Fruit fly (Drosophila melanogaster) whole organism, adult: ENCODE measurements around the gene CLIP-190.

Experiments used
- CG11617 ChIP-seq: fragments of 200-800 bp; sonication (Bioruptor generic); optimal IDR thresholded peaks from 2 replicates; lab custom pipeline; 2017; ENCODE audit warnings: mild to moderate bottlenecking, missing biosample characterization, missing genetic modification reagents, missing genetic modification characterization
- CG14711 ChIP-seq: fragments of 200-800 bp; sonication (Bioruptor generic); optimal IDR thresholded peaks from 2 replicates; lab custom pipeline; 2018; ENCODE audit warnings: missing biosample characterization, mild to moderate bottlenecking, missing genetic modification characterization, moderate library complexity
- CG33017 ChIP-seq: fragments of 200-800 bp; sonication (Bioruptor generic); optimal IDR thresholded peaks from 2 replicates; lab custom pipeline; 2018; ENCODE audit warnings: missing biosample characterization, mild to moderate bottlenecking, missing genetic modification characterization, moderate library complexity
- CG5204 ChIP-seq: fragments of 200-800 bp; sonication (Bioruptor generic); optimal IDR thresholded peaks from 2 replicates; lab custom pipeline; 2016; ENCODE audit warnings: missing biosample characterization, missing genetic modification characterization
- Clk ChIP-seq: fragments of 200-800 bp; sonication (Bioruptor generic); optimal IDR thresholded peaks from 2 replicates; lab custom pipeline; 2017; ENCODE audit warnings: missing biosample characterization, missing genetic modification characterization
- Crg-1 ChIP-seq: fragments of 200-800 bp; sonication (Bioruptor generic); optimal IDR thresholded peaks from 2 replicates; lab custom pipeline; 2016; ENCODE audit warnings: missing biosample characterization, missing genetic modification characterization
- bab1 ChIP-seq: fragments of 200-800 bp; sonication (Bioruptor generic); optimal IDR thresholded peaks from 3 replicates; lab custom pipeline; 2019; ENCODE audit warnings: missing biosample characterization, mild to moderate bottlenecking, missing genetic modification characterization, moderate library complexity
- cic ChIP-seq: fragments of 200-800 bp; sonication (Bioruptor generic); optimal IDR thresholded peaks from 2 replicates; lab custom pipeline; 2017; ENCODE audit warnings: missing biosample characterization, mild to moderate bottlenecking, missing genetic modification characterization, moderate library complexity
- cnc ChIP-seq, 2 experiments: fragments of >200 bp; optimal IDR thresholded peaks; 2 replicates each; lab custom pipeline; 2017
- kay ChIP-seq: fragments of 200-800 bp; sonication (Bioruptor generic); peaks from one replicate; lab custom pipeline; 2016; ENCODE audit warnings: missing biosample characterization, missing genetic modification characterization, borderline replicate concordance
- ovo ChIP-seq: fragments of 200-800 bp; sonication (Bioruptor generic); optimal IDR thresholded peaks from 2 replicates; lab custom pipeline; 2016; ENCODE audit warnings: missing biosample characterization, missing genetic modification characterization
- tj ChIP-seq: fragments of 200-800 bp; sonication (Bioruptor generic); optimal IDR thresholded peaks from 3 replicates; lab custom pipeline; 2017; ENCODE audit warnings: missing biosample characterization, mild to moderate bottlenecking, missing genetic modification characterization, moderate library complexity

DNA sequence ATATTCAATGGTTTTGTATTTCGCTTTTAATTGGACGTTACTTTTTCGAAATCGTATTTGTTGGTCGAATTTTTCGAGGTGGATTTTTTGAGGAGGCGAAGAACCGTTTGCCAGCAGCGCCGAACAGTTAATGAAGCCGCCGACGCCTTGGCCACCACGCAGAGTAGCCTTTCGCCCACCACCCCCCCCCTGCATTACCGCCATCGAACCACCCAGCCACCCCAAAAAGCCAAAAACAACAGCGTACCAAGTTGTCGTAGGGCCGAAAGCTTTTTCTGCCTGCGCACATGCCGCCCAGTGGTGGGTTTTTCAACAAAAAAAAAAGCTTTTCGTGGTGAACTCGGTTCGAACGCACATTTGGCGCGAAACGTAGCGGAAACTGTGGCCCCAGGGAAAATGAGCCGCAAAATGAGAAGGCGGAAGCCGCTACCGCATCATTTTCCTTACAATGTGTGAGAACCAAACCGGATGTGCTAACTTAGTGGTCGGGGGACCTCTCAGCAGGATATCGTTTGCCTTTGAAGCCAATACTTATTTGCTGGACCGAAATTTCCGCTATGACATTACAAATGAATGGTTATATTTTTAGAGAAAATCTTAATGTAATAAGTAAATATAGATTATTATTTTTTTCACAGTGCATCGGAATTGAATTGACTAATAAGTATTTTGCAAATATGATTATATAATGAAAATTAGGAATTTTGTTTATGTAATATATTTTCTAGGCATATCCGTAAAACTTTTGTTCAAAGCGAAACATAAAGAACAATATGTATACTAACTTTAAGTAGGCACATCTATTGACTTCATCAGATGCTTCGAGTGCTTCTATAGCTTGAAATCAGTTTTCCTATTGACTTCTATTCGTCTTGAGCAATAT lies 48.8 kb downstream of the CLIP-190 start, which contains the start of the genes Dif and CG5043:
- TF ChIP-seq kay (GFP tag; lab: Kevin White, UChicago) (no peak), bab1 (no peak), cnc (optimal IDR thresholded peaks at IDR 0.05; lab: Kevin White, UChicago) (no peak), CG5204 (GFP tag; lab: Kevin White, UChicago) (no peak), ovo (GFP tag; lab: Kevin White, UChicago) (no peak), Clk (GFP tag; lab: Kevin White, UChicago) (no peak), Crg-1 (no peak), tj (GFP tag; lab: Kevin White, UChicago) (no peak), CG11617 (GFP tag; lab: Kevin White, UChicago) (no peak), CG14711 (tag; lab: Kevin White, UChicago) (no peak), CG33017 (tag; lab: Kevin White, UChicago) (no peak), cic (GFP tag; lab: Kevin White, UChicago) (no peak)
